Worm (Caenorhabditis elegans): ENCODE results near the gene fbxb-24.

Gene fbxb-24

DNA sequence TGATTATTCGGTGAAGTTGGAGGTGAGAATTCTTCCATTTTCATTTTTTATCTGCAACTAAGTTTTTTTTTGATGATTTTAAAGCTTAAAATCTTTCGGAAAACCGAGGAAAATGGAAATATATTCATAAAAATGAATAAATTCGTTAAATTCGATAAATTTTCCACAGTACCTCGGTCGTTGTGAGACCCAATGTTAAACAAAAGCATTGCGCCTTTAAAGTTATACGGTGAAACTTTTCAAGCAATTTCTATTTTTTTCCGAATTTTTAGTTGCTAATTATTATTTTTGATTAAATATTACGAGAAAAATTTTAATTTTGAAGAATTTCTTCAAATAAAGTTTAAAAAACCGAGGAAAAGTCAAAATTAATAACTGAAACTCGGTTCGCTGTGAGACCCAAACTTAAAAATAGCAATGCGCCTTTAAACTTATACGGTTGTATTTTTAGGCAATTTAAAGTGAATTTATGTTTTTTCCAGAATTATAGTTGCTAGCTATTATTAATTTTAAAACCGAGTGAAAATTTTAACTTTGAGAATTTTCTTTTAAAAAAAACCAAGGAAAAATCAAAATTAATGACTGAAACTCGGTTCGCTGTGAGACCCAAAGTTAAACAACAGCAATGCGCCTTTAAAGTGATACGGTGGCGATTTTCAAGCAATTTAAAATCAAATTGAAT, 39.4 kb upstream of the fbxb-24 start, which contains the start of gene taf-12:
TSS of gene taf-12 (minus strand) at position 51 of the 682 bp plus-strand sequence.
- 0 out of 2 replicates have a peak, but pooled peaks have one; percentile 25 for TF ChIP-seq lin-38 (GFP tag; IDR thresholded peaks at IDR 0.05)
- no peak for TF ChIP-seq nhr-6 (tag; optimal IDR thresholded peaks at IDR 0.05)
- no peak for TF ChIP-seq zag-1 (tag; optimal IDR thresholded peaks at IDR 0.05)
- no peak for TF ChIP-seq nhr-28 (tag; optimal IDR thresholded peaks at IDR 0.05)
- TF ChIP-seq F49E8.2 (tag; optimal IDR thresholded peaks at IDR 0.05; ENCODE audit: borderline replicate concordance): peak; percentile 92
- peak; percentile 61 for TF ChIP-seq unc-130 (GFP tag; optimal IDR thresholded peaks at IDR 0.05)
- no peak for TF ChIP-seq vab-7 (GFP tag; IDR thresholded peaks at IDR 0.05)

DNA sequence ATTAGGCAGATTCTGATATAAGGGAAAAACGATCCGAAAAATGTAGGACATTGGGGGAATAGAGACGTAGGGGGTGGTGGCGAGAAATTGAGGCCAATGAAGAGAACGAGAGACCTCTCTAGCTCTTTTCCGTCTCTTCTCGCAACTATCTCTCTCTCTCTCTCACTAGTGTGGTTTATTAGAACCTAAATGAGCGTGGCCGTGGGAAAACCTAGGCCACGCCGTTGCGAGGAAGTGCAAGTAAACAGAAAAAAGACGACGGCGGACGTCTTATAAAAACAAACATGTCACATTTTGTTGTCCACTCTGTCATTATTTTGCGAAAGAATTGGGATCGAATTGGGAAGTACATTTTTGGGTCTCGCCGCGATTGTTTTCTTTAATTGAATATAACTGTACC, 38.8 kb upstream of the fbxb-24 start:
- TF ChIP-seq nhr-237 (tag; optimal IDR thresholded peaks at IDR 0.05) (peak; percentile 3), hlh-11 (tag; optimal IDR thresholded peaks at IDR 0.05) (peak; percentile 87), mdl-1 (tag; optimal IDR thresholded peaks at IDR 0.05) (peak in 1 of 2 experiments; percentile 74), hmg-1.1 (GFP tag; IDR thresholded peaks at IDR 0.05) (peak; percentile 86), mxl-3 (GFP tag; optimal IDR thresholded peaks at IDR 0.05) (peak; percentile 85), F49E8.2 (tag; optimal IDR thresholded peaks at IDR 0.05; ENCODE audit: borderline replicate concordance) (no peak), nhr-77 (tag; optimal IDR thresholded peaks at IDR 0.05) (peak; percentile 74), nhr-102 (tag; optimal IDR thresholded peaks at IDR 0.05) (peak; percentile 34), nhr-11 (tag; optimal IDR thresholded peaks at IDR 0.05) (peak; percentile 87), fkh-10 (GFP tag; optimal IDR thresholded peaks at IDR 0.05) (peak; percentile 58), snpc-4 (tag; optimal IDR thresholded peaks at IDR 0.05) (peak; percentile 61), lin-1 (GFP tag; IDR thresholded peaks at IDR 0.05) (0 out of 2 replicates have a peak, but pooled peaks have one; percentile 36), spr-1 (tag; optimal IDR thresholded peaks at IDR 0.05) (peak; percentile 50), vab-7 (GFP tag; IDR thresholded peaks at IDR 0.05) (0 out of 2 replicates have a peak, but pooled peaks have one; percentile 32), skn-1 (tag; optimal IDR thresholded peaks at IDR 0.05) (no peak), zip-11 (GFP tag; IDR thresholded peaks at IDR 0.05) (no peak), set-16 (GFP tag; IDR thresholded peaks at IDR 0.05) (peak; percentile 21; the same call in 1 of the 2 replicates), ceh-62 (tag; optimal IDR thresholded peaks at IDR 0.05) (no peak), F10B5.3 (tag; optimal IDR thresholded peaks at IDR 0.05) (no peak), jun-1 (tag; optimal IDR thresholded peaks at IDR 0.05) (peak; percentile 9), ceh-44 (GFP tag; IDR thresholded peaks at IDR 0.05) (peak; percentile 79; the same call in 1 of the 2 replicates), arid-1 (GFP tag; conservative IDR thresholded peaks at IDR 0.05) (peak; percentile 60; the same call in 1 of the 2 replicates), ceh-20 (GFP tag; IDR thresholded peaks at IDR 0.05) (no peak), gei-8 (GFP tag; optimal IDR thresholded peaks at IDR 0.05) (peak; percentile 14), mes-2 (tag; optimal IDR thresholded peaks at IDR 0.05; ENCODE audit: poor library complexity, severe bottlenecking) (peak; percentile 97), mep-1 (tag; optimal IDR thresholded peaks at IDR 0.05) (peak; percentile 92), spr-3 (GFP tag; optimal IDR thresholded peaks at IDR 0.05) (peak; percentile 43), sdz-12 (GFP tag; optimal IDR thresholded peaks at IDR 0.05) (no peak), madf-9 (GFP tag; conservative IDR thresholded peaks at IDR 0.05) (peak; percentile 65), ceh-82 (tag; optimal IDR thresholded peaks at IDR 0.05) (no peak), dve-1 (tag; optimal IDR thresholded peaks at IDR 0.05; ENCODE audit: insufficient read depth) (peak; percentile 91), ama-1 (optimal IDR thresholded peaks at IDR 0.05) (no peak), duxl-1 (tag; optimal IDR thresholded peaks at IDR 0.05; ENCODE audit: poor library complexity) (peak; percentile 63), nhr-48 (tag; optimal IDR thresholded peaks at IDR 0.05) (peak; percentile 25), nhr-6 (tag; optimal IDR thresholded peaks at IDR 0.05) (peak; percentile 91), daf-16 (GFP tag; optimal IDR thresholded peaks at IDR 0.05) (peak; percentile 40 to 88), daf-16 (tag; optimal IDR thresholded peaks at IDR 0.05) (peak; percentile 99), lin-13 (GFP tag; optimal IDR thresholded peaks at IDR 0.05) (peak; percentile 84), zip-2 (tag; optimal IDR thresholded peaks at IDR 0.05) (no peak), ctbp-1 (GFP tag; IDR thresholded peaks at IDR 0.05) (0 out of 2 replicates have a peak, but pooled peaks have one; percentile 35), lir-3 (tag; optimal IDR thresholded peaks at IDR 0.05) (no peak), lin-38 (GFP tag; IDR thresholded peaks at IDR 0.05) (peak; percentile 74), pqm-1 (tag; optimal IDR thresholded peaks at IDR 0.05) (peak; percentile 27), hlh-30 (tag; optimal IDR thresholded peaks at IDR 0.05; ENCODE audit: insufficient read depth) (peak; percentile 86)

Data from whole organism, L4 larva.